Fruit fly (Drosophila melanogaster) whole organism, embryonic: ENCODE data around the gene Npc2a.

Experiments
- Atf3 ChIP-seq: fragments of 200-800 bp; sonication (Bioruptor generic); optimal IDR thresholded peaks from 3 replicates; lab custom pipeline; 2016; ENCODE audit warnings: missing biosample characterization, missing genetic modification characterization
- Awh ChIP-seq: fragments of 200-800 bp; sonication (Bioruptor generic); IDR thresholded peaks from 2 replicates; pipeline ENCODE4, ENCODE4 v1.3.6; 2022; ENCODE audit warnings: missing biosample characterization, missing genetic modification characterization
- CG10565 ChIP-seq: fragments of 200-800 bp; sonication (Bioruptor generic); optimal IDR thresholded peaks from 3 replicates; lab custom pipeline; 2016; ENCODE audit warnings: missing biosample characterization, mild to moderate bottlenecking, missing genetic modification characterization
- CG11247 ChIP-seq: fragments of 200-800 bp; sonication (Bioruptor generic); IDR thresholded peaks from 2 replicates; pipeline ENCODE4 v1.3.6; 2022; ENCODE audit warnings: missing biosample characterization, missing genetic modification characterization
- CG12155 ChIP-seq: fragments of 200-800 bp; sonication (Bioruptor generic); optimal IDR thresholded peaks from 3 replicates; lab custom pipeline; 2016; ENCODE audit warnings: missing biosample characterization, missing genetic modification characterization
- CG1647 ChIP-seq: fragments of 200-800 bp; sonication (Bioruptor generic); optimal IDR thresholded peaks from 3 replicates; lab custom pipeline; 2016; ENCODE audit warnings: missing biosample characterization, missing genetic modification characterization
- CG17361 ChIP-seq: fragments of 200-800 bp; sonication (Bioruptor generic); IDR thresholded peaks from 3 replicates; pipeline ENCODE4 v1.3.6; 2022; ENCODE audit warnings: missing biosample characterization, missing genetic modification characterization
- CG1792 ChIP-seq: fragments of 200-800 bp; sonication (Bioruptor generic); optimal IDR thresholded peaks from 2 replicates; lab custom pipeline; 2016; ENCODE audit warnings: missing biosample characterization, missing genetic modification characterization
- CG18011 ChIP-seq: fragments of 200-800 bp; sonication (Bioruptor generic); optimal IDR thresholded peaks from 2 replicates; lab custom pipeline; 2017; ENCODE audit warnings: missing biosample characterization, missing genetic modification characterization, mild to moderate bottlenecking, moderate library complexity, missing genotype
- CG30403 ChIP-seq: fragments of 200-800 bp; sonication (Bioruptor generic); optimal IDR thresholded peaks from 3 replicates; lab custom pipeline; 2016; ENCODE audit warnings: missing biosample characterization, missing genetic modification characterization
- CG31365 ChIP-seq: fragments of 200-800 bp; sonication (Bioruptor generic); optimal IDR thresholded peaks from 2 replicates; lab custom pipeline; 2018; ENCODE audit warnings: missing biosample characterization, mild to moderate bottlenecking, missing genetic modification characterization
- CG31388 ChIP-seq: fragments of 200-800 bp; sonication (Bioruptor generic); optimal IDR thresholded peaks from 2 replicates; lab custom pipeline; 2016; ENCODE audit warnings: missing biosample characterization, missing genetic modification characterization
- CG4707 ChIP-seq: fragments of 200-800 bp; sonication (Bioruptor generic); optimal IDR thresholded peaks from 2 replicates; lab custom pipeline; 2018; ENCODE audit warnings: missing biosample characterization, mild to moderate bottlenecking, missing genetic modification characterization, moderate library complexity
- CG4820 ChIP-seq: fragments of 200-800 bp; sonication (Bioruptor generic); optimal IDR thresholded peaks from 3 replicates; lab custom pipeline; 2016; ENCODE audit warnings: missing biosample characterization, missing genetic modification characterization
- CG5180 ChIP-seq: fragments of 200-800 bp; sonication (Bioruptor generic); optimal IDR thresholded peaks from 3 replicates; lab custom pipeline; 2017; ENCODE audit warnings: missing biosample characterization, missing genetic modification characterization, mild to moderate bottlenecking, moderate library complexity, missing genetic modification reagents
- CG6175 ChIP-seq: fragments of 200-800 bp; sonication (Bioruptor generic); IDR thresholded peaks from 3 replicates; pipeline ENCODE4 v1.3.6; 2022; ENCODE audit warnings: missing biosample characterization, missing genetic modification characterization
- CG7745 ChIP-seq: fragments of 200-800 bp; sonication (Bioruptor generic); optimal IDR thresholded peaks from 2 replicates; lab custom pipeline; 2018; ENCODE audit warnings: missing biosample characterization, mild to moderate bottlenecking, missing genetic modification characterization, moderate library complexity
- CG7928 ChIP-seq: fragments of 200-800 bp; sonication (Bioruptor generic); optimal IDR thresholded peaks from 2 replicates; lab custom pipeline; 2017; ENCODE audit warnings: missing biosample characterization, mild to moderate bottlenecking, missing genetic modification characterization
- CG7987 ChIP-seq: fragments of 200-800 bp; sonication (Bioruptor generic); optimal IDR thresholded peaks from 2 replicates; lab custom pipeline; 2018; ENCODE audit warnings: missing biosample characterization, mild to moderate bottlenecking, missing genetic modification characterization, moderate library complexity
- CG9609 ChIP-seq: fragments of 200-800 bp; sonication (Bioruptor generic); optimal IDR thresholded peaks from 3 replicates; lab custom pipeline; 2016; ENCODE audit warnings: missing biosample characterization, missing genetic modification characterization
- CHES-1-like ChIP-seq: fragments of 200-800 bp; sonication (Bioruptor generic); optimal IDR thresholded peaks from 2 replicates; lab custom pipeline; 2016; ENCODE audit warnings: missing biosample characterization, missing genetic modification characterization
- Camta ChIP-seq: fragments of 200-800 bp; sonication (Bioruptor generic); optimal IDR thresholded peaks from 2 replicates; lab custom pipeline; 2016; ENCODE audit warnings: missing biosample characterization, missing genetic modification characterization
- Deaf1 ChIP-seq: fragments of 200-800 bp; optimal IDR thresholded peaks from 3 replicates; lab custom pipeline; 2019; ENCODE audit warnings: missing biosample characterization, mild to moderate bottlenecking, missing genetic modification characterization, moderate library complexity
- Ets97D ChIP-seq: fragments of 200-800 bp; sonication (Bioruptor generic); optimal IDR thresholded peaks from 3 replicates; lab custom pipeline; 2016; ENCODE audit warnings: missing biosample characterization, missing genetic modification characterization
- Fer3 ChIP-seq: fragments of 200-800 bp; sonication (Bioruptor generic); optimal IDR thresholded peaks from 2 replicates; lab custom pipeline; 2018; ENCODE audit warnings: missing biosample characterization, mild to moderate bottlenecking, missing genetic modification characterization, moderate library complexity
- Gsc ChIP-seq: fragments of 200-800 bp; sonication (Bioruptor generic); IDR thresholded peaks from 2 replicates; pipeline ENCODE4 v1.3.6; 2022; ENCODE audit warnings: missing biosample characterization, missing genetic modification characterization
- HLHmδ ChIP-seq: fragments of 200-800 bp; sonication (Bioruptor generic); optimal IDR thresholded peaks from 2 replicates; lab custom pipeline; 2018; ENCODE audit warnings: missing biosample characterization, mild to moderate bottlenecking, missing genetic modification characterization, moderate library complexity
- Hmx ChIP-seq: fragments of 200-800 bp; sonication (Bioruptor generic); optimal IDR thresholded peaks from 2 replicates; lab custom pipeline; 2016; ENCODE audit warnings: missing biosample characterization, missing genetic modification characterization
- Hr78 ChIP-seq, 2 experiments: fragments of 200-800 bp in 1 of 2; fragments of >200 bp in 1 of 2; sonication (Bioruptor generic) in 1 of 2; optimal IDR thresholded peaks; 2 replicates each; lab custom pipeline; 2017 to 2019; ENCODE audit warnings: missing biosample characterization in 2 of 2, missing genetic modification characterization in 2 of 2, mild to moderate bottlenecking in 1 of 2, moderate library complexity in 1 of 2
- Mes4 ChIP-seq: fragments of 200-800 bp; sonication (Bioruptor generic); optimal IDR thresholded peaks from 2 replicates; lab custom pipeline; 2016; ENCODE audit warnings: missing biosample characterization, missing genetic modification characterization
- Side ChIP-seq: fragments of 200-800 bp; sonication (Bioruptor generic); optimal IDR thresholded peaks from 2 replicates; lab custom pipeline; 2016; ENCODE audit warnings: missing biosample characterization, missing genetic modification characterization
- Six4 ChIP-seq: fragments of 200-800 bp; sonication (Bioruptor generic); optimal IDR thresholded peaks from 2 replicates; lab custom pipeline; 2016; ENCODE audit warnings: missing biosample characterization, missing genetic modification characterization
- Taf1 ChIP-seq: fragments of 200-800 bp; sonication (Bioruptor generic); IDR thresholded peaks from 2 replicates; pipeline ENCODE4 v1.3.6; 2022; ENCODE audit warnings: missing biosample characterization, missing genetic modification characterization
- cato ChIP-seq: fragments of 200-800 bp; sonication (Bioruptor generic); optimal IDR thresholded peaks from 2 replicates; lab custom pipeline; 2016; ENCODE audit warnings: missing biosample characterization, missing genetic modification characterization, borderline replicate concordance
- cg ChIP-seq: fragments of 200-800 bp; sonication (Bioruptor generic); optimal IDR thresholded peaks from 3 replicates; lab custom pipeline; 2019; ENCODE audit warnings: missing biosample characterization, mild to moderate bottlenecking, missing genetic modification characterization, moderate library complexity
- dm ChIP-seq: fragments of 200-800 bp; sonication (Bioruptor generic); optimal IDR thresholded peaks from 3 replicates; lab custom pipeline; 2016; ENCODE audit warnings: missing biosample characterization, missing genetic modification characterization
- en ChIP-seq: fragments of 200-800 bp; sonication (Bioruptor generic); optimal IDR thresholded peaks from 2 replicates; lab custom pipeline; 2016; ENCODE audit warnings: missing biosample characterization, missing genetic modification characterization
- eyg ChIP-seq: fragments of 200-800 bp; sonication (Bioruptor generic); optimal IDR thresholded peaks from 3 replicates; lab custom pipeline; 2016; ENCODE audit warnings: missing biosample characterization, missing genetic modification characterization
- jumu ChIP-seq: fragments of 200-800 bp; sonication (Bioruptor generic); optimal IDR thresholded peaks from 3 replicates; lab custom pipeline; 2016; ENCODE audit warnings: missing biosample characterization, missing genetic modification characterization
- knrl ChIP-seq: fragments of 200-800 bp; sonication (Bioruptor generic); IDR thresholded peaks from 3 replicates; pipeline ENCODE4 v1.3.6; 2022; ENCODE audit warnings: missing biosample characterization, missing genetic modification characterization; ENCODE audit not compliant: partially characterized antibody
- lab ChIP-seq: fragments of 200-800 bp; sonication (Bioruptor generic); optimal IDR thresholded peaks from 3 replicates; lab custom pipeline; 2017; ENCODE audit warnings: missing biosample characterization, missing genetic modification characterization, mild to moderate bottlenecking, moderate library complexity, missing genetic modification reagents
- odd ChIP-seq: fragments of 200-800 bp; sonication (Bioruptor generic); optimal IDR thresholded peaks from 2 replicates; lab custom pipeline; 2017; ENCODE audit warnings: missing biosample characterization, mild to moderate bottlenecking, missing genetic modification characterization
- pita ChIP-seq: fragments of 200-800 bp; sonication (Bioruptor generic); optimal IDR thresholded peaks from 2 replicates; lab custom pipeline; 2017; ENCODE audit warnings: missing biosample characterization, mild to moderate bottlenecking, missing genetic modification characterization
- scrt ChIP-seq: fragments of 200-800 bp; sonication (Bioruptor generic); optimal IDR thresholded peaks from 2 replicates; lab custom pipeline; 2018; ENCODE audit warnings: missing biosample characterization, mild to moderate bottlenecking, missing genetic modification characterization, moderate library complexity
- sens ChIP-seq: fragments of 200-800 bp; sonication (Bioruptor generic); peaks from one replicate; lab custom pipeline; 2016; ENCODE audit warnings: missing biosample characterization, missing genetic modification characterization
- sens-2 ChIP-seq: fragments of 200-800 bp; sonication (Bioruptor generic); IDR thresholded peaks from 2 replicates; pipeline ENCODE4 v1.3.6; 2022; ENCODE audit warnings: missing biosample characterization, missing genetic modification characterization
- slbo ChIP-seq: fragments of 200-800 bp; sonication (Bioruptor generic); IDR thresholded peaks from 2 replicates; pipeline ENCODE4 v1.3.6; 2022; ENCODE audit warnings: missing biosample characterization, missing genetic modification characterization
- sr ChIP-seq: fragments of 200-800 bp; sonication (Bioruptor generic); IDR thresholded peaks from 3 replicates; pipeline ENCODE4 v1.3.6; 2022; ENCODE audit warnings: missing biosample characterization, missing genetic modification characterization
- trh ChIP-seq: fragments of 200-800 bp; sonication (Bioruptor generic); optimal IDR thresholded peaks from 2 replicates; lab custom pipeline; 2016; ENCODE audit warnings: missing biosample characterization, missing genetic modification characterization
- usp ChIP-seq: fragments of >200 bp; optimal IDR thresholded peaks from 2 replicates; lab custom pipeline; 2017; ENCODE audit warnings: missing biosample characterization, missing genetic modification characterization
- zen2 ChIP-seq: fragments of 200-800 bp; sonication (Bioruptor generic); IDR thresholded peaks from 3 replicates; pipeline ENCODE4 v1.3.6; 2022; ENCODE audit warnings: missing biosample characterization, missing genetic modification characterization; ENCODE audit not compliant: partially characterized antibody

The Npc2a gene

dm6 chr2L:1970312-1970929, 17.7 kb upstream of the Npc2a start, which contains the start of gene erm (continued):
- TF ChIP-seq Hmx (GFP tag; lab: Kevin White, UChicago), result no peak
- TF ChIP-seq slbo (GFP tag; lab: Robert Waterston, UW), result no peak
- peak; percentile 76 for TF ChIP-seq sens
- no peak for TF ChIP-seq Fer3
- TF ChIP-seq CG11247 (GFP tag; lab: Robert Waterston, UW), result no peak
- no peak for TF ChIP-seq HLHmδ (GFP tag; lab: Kevin White, UChicago)
- TF ChIP-seq CG6175, result no peak
- no peak for TF ChIP-seq Gsc (GFP tag; lab: Robert Waterston, UW)
- no peak for TF ChIP-seq Side (GFP tag; lab: Kevin White, UChicago)
- no peak for TF ChIP-seq Camta
- TF ChIP-seq Six4 (GFP tag; lab: Kevin White, UChicago), result no peak
- TF ChIP-seq CG1792, result no peak
- TF ChIP-seq Atf3, result no peak
- no peak for TF ChIP-seq sens-2
- TF ChIP-seq odd (GFP tag; lab: Kevin White, UChicago), result no peak
- no peak for TF ChIP-seq CG10565 (GFP tag; lab: Kevin White, UChicago)
- TF ChIP-seq Ets97D, result no peak
- no peak for TF ChIP-seq CG7928 (GFP tag; lab: Kevin White, UChicago)
- TF ChIP-seq usp (GFP tag; lab: Kevin White, UChicago), result no peak
- TF ChIP-seq dm (GFP tag; lab: Kevin White, UChicago), result no peak
- no peak for TF ChIP-seq cato
- no peak for TF ChIP-seq CG17361
- TF ChIP-seq zen2 (GFP tag; lab: Robert Waterston, UW), result no peak
- TF ChIP-seq CG31388, result no peak
- TF ChIP-seq pita (GFP tag; lab: Kevin White, UChicago), result no peak
- TF ChIP-seq CG18011 (GFP tag; lab: Kevin White, UChicago), result no peak
- TF ChIP-seq en (GFP tag; lab: Kevin White, UChicago), result no peak
- no peak for TF ChIP-seq lab (GFP tag; lab: Kevin White, UChicago)
- TF ChIP-seq Hr78 (GFP tag; optimal IDR thresholded peaks at IDR 0.05; lab: Kevin White, UChicago), result no peak
- TF ChIP-seq CG12155 (GFP tag; lab: Kevin White, UChicago), result no peak
- TF ChIP-seq eyg (GFP tag; lab: Kevin White, UChicago), result no peak
- TF ChIP-seq trh (GFP tag; lab: Kevin White, UChicago), result no peak
- TF ChIP-seq knrl, result no peak
- no peak for TF ChIP-seq CG4820 (GFP tag; lab: Kevin White, UChicago)
- TF ChIP-seq cg, result peak; percentile 92
- TF ChIP-seq Taf1, result no peak
- no peak for TF ChIP-seq Mes4
- no peak for TF ChIP-seq CG7745
- TF ChIP-seq Awh, result no peak
- TF ChIP-seq CG5180 (GFP tag; lab: Kevin White, UChicago), result no peak
- TF ChIP-seq CG9609 (GFP tag; lab: Kevin White, UChicago), result no peak
- no peak for TF ChIP-seq jumu (GFP tag; lab: Kevin White, UChicago)
- no peak for TF ChIP-seq CHES-1-like
- TF ChIP-seq sr (GFP tag; lab: Robert Waterston, UW), result peak; percentile 60; the same call in 2 of the 3 replicates
- TF ChIP-seq Deaf1 (tag; lab: Kevin White, UChicago), result peak; percentile 76
- no peak for TF ChIP-seq CG30403 (GFP tag; lab: Kevin White, UChicago)
- TF ChIP-seq CG31365, result no peak
- TF ChIP-seq CG1647 (GFP tag; lab: Kevin White, UChicago), result no peak
- no peak for TF ChIP-seq scrt (GFP tag; lab: Kevin White, UChicago)
- no peak for TF ChIP-seq CG7987 (GFP tag; lab: Kevin White, UChicago)
- TF ChIP-seq CG4707 (GFP tag; lab: Kevin White, UChicago), result no peak
